Fruit fly (Drosophila melanogaster): Measurements from ENCODE around the gene CG42507.
A peak's percentile ranks its signal among the peaks of the same experiment; 100 is the strongest.

CG42507 gene

DNA sequence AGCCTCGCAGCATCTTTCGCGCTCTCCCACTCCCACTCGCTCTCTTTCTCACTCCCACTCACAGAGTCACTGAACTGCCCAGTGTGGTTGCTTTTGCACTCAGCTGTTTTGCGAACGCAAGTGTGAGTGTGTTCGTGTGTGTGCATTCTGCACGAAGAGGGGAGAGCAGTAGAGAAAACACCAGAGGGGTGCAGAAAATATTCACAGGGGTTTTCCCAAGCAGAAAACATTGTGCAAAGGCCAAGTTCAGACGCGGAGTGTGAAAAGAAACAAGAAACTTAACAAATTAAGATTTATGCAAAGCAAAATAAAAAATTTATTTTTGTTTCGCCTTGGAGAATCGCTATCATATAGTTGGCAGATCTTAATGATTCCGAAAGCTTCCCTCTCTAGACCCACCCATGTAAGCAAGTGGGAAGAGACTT lies 27.7 kb upstream of the CG42507 start:
- peak; percentile 61 for TF ChIP-seq Pif1B (GFP tag; optimal IDR thresholded peaks at IDR 0.05)
- TF ChIP-seq fd96Ca (GFP tag; IDR thresholded peaks at IDR 0.05): peak; percentile 87
- no peak for TF ChIP-seq D1 (tag; optimal IDR thresholded peaks at IDR 0.05)
- TF ChIP-seq gl (tag; optimal IDR thresholded peaks at IDR 0.05): peak; percentile 5
- peak; percentile 73 for TF ChIP-seq CG17806 (tag; optimal IDR thresholded peaks at IDR 0.05)
- TF ChIP-seq CG10348 (GFP tag; IDR thresholded peaks at IDR 0.05): peak; percentile 50; the same call in 1 of the 2 replicates
- peak; percentile 57; the same call in 1 of the 2 replicates for TF ChIP-seq rn (GFP tag; IDR thresholded peaks at IDR 0.05)
- TF ChIP-seq Pif1A (GFP tag; optimal IDR thresholded peaks at IDR 0.05): peak; percentile 86
- peak; percentile 68 for TF ChIP-seq CG15710 (tag; optimal IDR thresholded peaks at IDR 0.05)
- TF ChIP-seq CG32121 (GFP tag; IDR thresholded peaks at IDR 0.05): peak; percentile 84
- peak; percentile 82; the same call in 2 of the 3 replicates for TF ChIP-seq CG4496 (GFP tag; IDR thresholded peaks at IDR 0.05)
- TF ChIP-seq CG8159 (tag; optimal IDR thresholded peaks at IDR 0.05): peak; percentile 74
- peak; percentile 53 for TF ChIP-seq CG34367 (tag; optimal IDR thresholded peaks at IDR 0.05)
- TF ChIP-seq EcR (GFP tag; optimal IDR thresholded peaks at IDR 0.05): peak; percentile 98
- TF ChIP-seq Ets98B (GFP tag; IDR thresholded peaks at IDR 0.05): peak; percentile 83
- TF ChIP-seq CG8301 (tag; optimal IDR thresholded peaks at IDR 0.05): peak; percentile 85
- TF ChIP-seq CG14655 (GFP tag; optimal IDR thresholded peaks at IDR 0.05): peak; percentile 85
- peak; percentile 42 for TF ChIP-seq Snoo (tag; optimal IDR thresholded peaks at IDR 0.05)
- peak; percentile 35 for TF ChIP-seq CG13204 (GFP tag; optimal IDR thresholded peaks at IDR 0.05)
- peak; percentile 73 for TF ChIP-seq CG9948 (tag; optimal IDR thresholded peaks at IDR 0.05)
- peak; percentile 54 for TF ChIP-seq CG12605 (GFP tag; IDR thresholded peaks at IDR 0.05)

- TF ChIP-seq CG32121 (GFP tag; IDR thresholded peaks at IDR 0.05) (peak; percentile 78), rn (GFP tag; IDR thresholded peaks at IDR 0.05) (peak; percentile 56), CG10348 (GFP tag; IDR thresholded peaks at IDR 0.05) (no peak; the same call in 1 of the 2 replicates), D1 (tag; optimal IDR thresholded peaks at IDR 0.05) (peak; percentile 77), CG34367 (tag; optimal IDR thresholded peaks at IDR 0.05) (peak; percentile 71), Snoo (tag; optimal IDR thresholded peaks at IDR 0.05) (peak; percentile 73), Pif1B (GFP tag; optimal IDR thresholded peaks at IDR 0.05) (peak; percentile 49), Pif1A (GFP tag; optimal IDR thresholded peaks at IDR 0.05) (peak; percentile 69), CG12605 (GFP tag; IDR thresholded peaks at IDR 0.05) (peak; percentile 56), CG17806 (tag; optimal IDR thresholded peaks at IDR 0.05) (peak; percentile 78), fd96Ca (GFP tag; IDR thresholded peaks at IDR 0.05) (no peak), gl (tag; optimal IDR thresholded peaks at IDR 0.05) (peak; percentile 18), Ets98B (GFP tag; IDR thresholded peaks at IDR 0.05) (peak; percentile 52), CG14655 (GFP tag; optimal IDR thresholded peaks at IDR 0.05) (peak; percentile 91), CG13204 (GFP tag; optimal IDR thresholded peaks at IDR 0.05) (no peak), CG8159 (tag; optimal IDR thresholded peaks at IDR 0.05) (peak; percentile 79), CG9948 (tag; optimal IDR thresholded peaks at IDR 0.05) (peak; percentile 82), EcR (GFP tag; optimal IDR thresholded peaks at IDR 0.05) (no peak), CG15710 (tag; optimal IDR thresholded peaks at IDR 0.05) (peak; percentile 78), CG8301 (tag; optimal IDR thresholded peaks at IDR 0.05) (peak; percentile 90), CG4496 (GFP tag; IDR thresholded peaks at IDR 0.05) (no peak; the same call in 1 of the 3 replicates)
Measured at dm6 chr3L:14784949-14785408, 27.2 kb upstream of the CG42507 start.

- TF ChIP-seq Pif1B (GFP tag; optimal IDR thresholded peaks at IDR 0.05) (no peak), CG32121 (GFP tag; IDR thresholded peaks at IDR 0.05) (no peak), gl (tag; optimal IDR thresholded peaks at IDR 0.05) (no peak), Ets98B (GFP tag; IDR thresholded peaks at IDR 0.05) (no peak), D1 (tag; optimal IDR thresholded peaks at IDR 0.05) (no peak), CG14655 (GFP tag; optimal IDR thresholded peaks at IDR 0.05) (no peak), CG10348 (GFP tag; IDR thresholded peaks at IDR 0.05) (no peak), CG34367 (tag; optimal IDR thresholded peaks at IDR 0.05) (no peak), EcR (GFP tag; optimal IDR thresholded peaks at IDR 0.05) (no peak), CG4496 (GFP tag; IDR thresholded peaks at IDR 0.05) (no peak), CG15710 (tag; optimal IDR thresholded peaks at IDR 0.05) (no peak), CG9948 (tag; optimal IDR thresholded peaks at IDR 0.05) (no peak), CG13204 (GFP tag; optimal IDR thresholded peaks at IDR 0.05) (no peak), CG8301 (tag; optimal IDR thresholded peaks at IDR 0.05) (no peak), rn (GFP tag; IDR thresholded peaks at IDR 0.05) (no peak)
Measured at dm6 chr3L:14784241-14784948, 26.6 kb upstream of the CG42507 start.

dm6 chr3L:14783363-14783627 lies 25.5 kb upstream of the CG42507 start:
- TF ChIP-seq Ets98B (GFP tag; IDR thresholded peaks at IDR 0.05) (no peak), CG17806 (tag; optimal IDR thresholded peaks at IDR 0.05) (no peak)

DNA sequence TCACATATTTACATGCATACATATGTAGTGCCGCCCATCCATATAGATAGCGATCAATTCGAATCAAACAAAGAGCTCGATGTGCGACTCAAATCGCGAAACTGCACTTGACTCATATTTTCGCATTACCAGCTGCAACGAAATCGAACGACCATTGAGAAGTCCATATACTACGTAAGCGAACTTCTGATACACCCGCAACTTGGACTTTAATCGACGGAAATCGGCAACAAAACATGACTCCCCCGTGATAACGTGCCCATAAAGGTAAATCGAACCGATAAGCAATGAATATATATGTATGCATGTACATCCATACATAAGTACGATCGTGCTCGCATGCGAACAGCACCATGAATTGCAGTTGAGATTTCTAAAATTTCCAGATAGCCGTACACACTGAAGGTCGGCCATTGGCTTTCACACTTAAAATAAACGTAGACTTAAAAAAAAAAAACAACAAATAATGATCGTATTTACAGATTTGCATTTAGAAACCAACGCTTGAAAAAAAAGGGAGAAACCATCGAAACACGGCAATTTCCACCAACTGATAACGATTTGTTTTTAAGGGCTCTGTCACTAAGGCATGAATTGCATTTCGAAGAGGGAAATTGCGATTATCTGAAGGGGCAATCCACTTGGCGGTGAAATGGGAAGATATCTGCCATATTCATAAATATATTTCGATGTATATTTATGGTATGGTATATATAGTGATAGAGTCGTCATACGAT lies 25.0 kb upstream of the CG42507 start:
- TF ChIP-seq CG8159 (tag; optimal IDR thresholded peaks at IDR 0.05) (no peak), D1 (tag; optimal IDR thresholded peaks at IDR 0.05) (no peak), EcR (GFP tag; optimal IDR thresholded peaks at IDR 0.05) (peak; percentile 1), Ets98B (GFP tag; IDR thresholded peaks at IDR 0.05) (no peak), gl (tag; optimal IDR thresholded peaks at IDR 0.05) (peak; percentile 23), CG12605 (GFP tag; IDR thresholded peaks at IDR 0.05) (no peak), CG13204 (GFP tag; optimal IDR thresholded peaks at IDR 0.05) (no peak), CG8301 (tag; optimal IDR thresholded peaks at IDR 0.05) (no peak), rn (GFP tag; IDR thresholded peaks at IDR 0.05) (no peak), CG10348 (GFP tag; IDR thresholded peaks at IDR 0.05) (no peak), Pif1A (GFP tag; optimal IDR thresholded peaks at IDR 0.05) (no peak)

Data from whole organism, pupa.